Fruit fly (Drosophila melanogaster) whole organism, embryonic: ENCODE data around the gene JMJD5.

Source experiments
- Ada2b ChIP-seq: fragments of 200-800 bp; sonication (Bioruptor generic); IDR thresholded peaks from 2 replicates; pipeline ENCODE4 v1.3.6; 2022; ENCODE audit warnings: missing biosample characterization, missing genetic modification characterization
- Awh ChIP-seq: fragments of 200-800 bp; sonication (Bioruptor generic); IDR thresholded peaks from 2 replicates; pipeline ENCODE4, ENCODE4 v1.3.6; 2022; ENCODE audit warnings: missing biosample characterization, missing genetic modification characterization
- Bdp1 ChIP-seq: fragments of 200-800 bp; sonication (Bioruptor generic); optimal IDR thresholded peaks from 3 replicates; lab custom pipeline; 2016; ENCODE audit warnings: missing biosample characterization, missing genetic modification characterization
- CG10267 ChIP-seq: fragments of 200-800 bp; sonication (Bioruptor generic); optimal IDR thresholded peaks from 2 replicates; lab custom pipeline; 2018; ENCODE audit warnings: missing biosample characterization, mild to moderate bottlenecking, missing genetic modification characterization, moderate library complexity
- CG10321 ChIP-seq: fragments of 200-800 bp; sonication (Bioruptor generic); IDR thresholded peaks from 2 replicates; pipeline ENCODE4 v1.3.6; 2022; ENCODE audit warnings: missing biosample characterization, missing genetic modification characterization
- CG11247 ChIP-seq: fragments of 200-800 bp; sonication (Bioruptor generic); IDR thresholded peaks from 2 replicates; pipeline ENCODE4 v1.3.6; 2022; ENCODE audit warnings: missing biosample characterization, missing genetic modification characterization
- CG13296 ChIP-seq: fragments of 200-800 bp; sonication (Bioruptor generic); optimal IDR thresholded peaks from 3 replicates; lab custom pipeline; 2018; ENCODE audit warnings: missing biosample characterization, mild to moderate bottlenecking, missing genetic modification characterization
- CG14441 ChIP-seq: fragments of 200-800 bp; sonication (Bioruptor generic); IDR thresholded peaks from 2 replicates; pipeline ENCODE4 v1.3.6; 2022; ENCODE audit warnings: missing biosample characterization, missing genetic modification characterization
- CG14667 ChIP-seq: fragments of 200-800 bp; sonication (Bioruptor generic); IDR thresholded peaks from 2 replicates; pipeline ENCODE4 v1.3.6; 2022; ENCODE audit warnings: missing biosample characterization, missing genetic modification characterization
- CG15011 ChIP-seq: fragments of 200-800 bp; sonication (Bioruptor generic); optimal IDR thresholded peaks from 3 replicates; lab custom pipeline; 2018; ENCODE audit warnings: missing biosample characterization, mild to moderate bottlenecking, missing genetic modification characterization
- CG15269 ChIP-seq: fragments of 200-800 bp; sonication (Bioruptor generic); optimal IDR thresholded peaks from 2 replicates; lab custom pipeline; 2018; ENCODE audit warnings: missing biosample characterization, mild to moderate bottlenecking, missing genetic modification characterization, moderate library complexity
- CG1603 ChIP-seq: fragments of 200-800 bp; sonication (Bioruptor generic); optimal IDR thresholded peaks from 2 replicates; lab custom pipeline; 2019; ENCODE audit warnings: missing biosample characterization, mild to moderate bottlenecking, missing genetic modification characterization, moderate library complexity
- CG1792 ChIP-seq: fragments of 200-800 bp; sonication (Bioruptor generic); optimal IDR thresholded peaks from 2 replicates; lab custom pipeline; 2016; ENCODE audit warnings: missing biosample characterization, missing genetic modification characterization
- CG18476 ChIP-seq: fragments of 200-800 bp; sonication (Bioruptor generic); optimal IDR thresholded peaks from 2 replicates; lab custom pipeline; 2016; ENCODE audit warnings: missing biosample characterization, mild to moderate bottlenecking, missing genetic modification characterization
- CG18619 ChIP-seq: fragments of 200-800 bp; sonication (Bioruptor generic); optimal IDR thresholded peaks from 3 replicates; lab custom pipeline; 2017; ENCODE audit warnings: missing biosample characterization, mild to moderate bottlenecking, missing genetic modification characterization
- CG2678 ChIP-seq: fragments of 200-800 bp; sonication (Bioruptor generic); optimal IDR thresholded peaks from 3 replicates; lab custom pipeline; 2019; ENCODE audit warnings: missing biosample characterization, mild to moderate bottlenecking, missing genetic modification characterization, moderate library complexity
- CG33213 ChIP-seq: fragments of 200-800 bp; sonication (Bioruptor generic); optimal IDR thresholded peaks from 3 replicates; lab custom pipeline; 2016; ENCODE audit warnings: missing biosample characterization, missing genetic modification characterization
- CG4404 ChIP-seq: fragments of 200-800 bp; sonication (Bioruptor generic); IDR thresholded peaks from 2 replicates; pipeline ENCODE4 v1.3.6; 2022; ENCODE audit warnings: missing biosample characterization, missing genetic modification characterization
- CG4854 ChIP-seq: fragments of 200-800 bp; sonication (Bioruptor generic); optimal IDR thresholded peaks from 2 replicates; lab custom pipeline; 2016; ENCODE audit warnings: missing biosample characterization, missing genetic modification characterization, inconsistent platforms
- CG5953 ChIP-seq: fragments of 200-800 bp; sonication (Bioruptor generic); IDR thresholded peaks from 2 replicates; pipeline ENCODE4 v1.3.6; 2022; ENCODE audit warnings: missing biosample characterization, missing genetic modification characterization
- CG7928 ChIP-seq: fragments of 200-800 bp; sonication (Bioruptor generic); optimal IDR thresholded peaks from 2 replicates; lab custom pipeline; 2017; ENCODE audit warnings: missing biosample characterization, mild to moderate bottlenecking, missing genetic modification characterization
- CG9609 ChIP-seq: fragments of 200-800 bp; sonication (Bioruptor generic); optimal IDR thresholded peaks from 3 replicates; lab custom pipeline; 2016; ENCODE audit warnings: missing biosample characterization, missing genetic modification characterization
- CG9727 ChIP-seq: fragments of 200-800 bp; sonication (Bioruptor generic); optimal IDR thresholded peaks from 3 replicates; lab custom pipeline; 2017; ENCODE audit warnings: missing biosample characterization, mild to moderate bottlenecking, missing genetic modification characterization
- CHES-1-like ChIP-seq: fragments of 200-800 bp; sonication (Bioruptor generic); optimal IDR thresholded peaks from 2 replicates; lab custom pipeline; 2016; ENCODE audit warnings: missing biosample characterization, missing genetic modification characterization
- Fer3 ChIP-seq: fragments of 200-800 bp; sonication (Bioruptor generic); optimal IDR thresholded peaks from 2 replicates; lab custom pipeline; 2018; ENCODE audit warnings: missing biosample characterization, mild to moderate bottlenecking, missing genetic modification characterization, moderate library complexity
- HmgZ ChIP-seq: fragments of 200-800 bp; sonication (Bioruptor generic); optimal IDR thresholded peaks from 2 replicates; lab custom pipeline; 2018; ENCODE audit warnings: missing biosample characterization, mild to moderate bottlenecking, missing genetic modification characterization
- Lim3 ChIP-seq: fragments of 200-800 bp; sonication (Bioruptor generic); IDR thresholded peaks from 2 replicates; pipeline ENCODE4 v1.3.6; 2022; ENCODE audit warnings: missing biosample characterization, missing genetic modification characterization
- NC2α ChIP-seq: fragments of 200-800 bp; sonication (Bioruptor generic); optimal IDR thresholded peaks from 2 replicates; lab custom pipeline; 2016; ENCODE audit warnings: missing biosample characterization, missing genetic modification characterization
- Neu2 ChIP-seq: fragments of 200-800 bp; sonication (Bioruptor generic); optimal IDR thresholded peaks from 3 replicates; lab custom pipeline; 2016; ENCODE audit warnings: missing biosample characterization, missing genetic modification characterization, borderline replicate concordance
- Stat92E ChIP-seq, 3 experiments: fragments of >200 bp in 2 of 3; fragments of 200-800 bp in 1 of 3; sonication (Bioruptor generic) in 1 of 3; optimal IDR thresholded peaks; 2 replicates each; lab custom pipeline; 2017 to 2019; ENCODE audit warnings: missing biosample characterization in 3 of 3, missing genetic modification characterization in 3 of 3, mild to moderate bottlenecking in 1 of 3, moderate library complexity in 1 of 3
- aop ChIP-seq: fragments of 200-800 bp; sonication (Bioruptor generic); IDR thresholded peaks from 2 replicates; pipeline ENCODE4 v1.3.6; 2022; ENCODE audit warnings: missing biosample characterization, missing genetic modification characterization
- bbx ChIP-seq: fragments of 200-800 bp; sonication (Bioruptor generic); IDR thresholded peaks from 2 replicates; pipeline ENCODE4 v1.3.6; 2022; ENCODE audit warnings: missing biosample characterization, missing genetic modification characterization; ENCODE audit not compliant: partially characterized antibody
- ci ChIP-seq: fragments of 200-800 bp; sonication (Bioruptor generic); IDR thresholded peaks from 3 replicates; pipeline ENCODE4 v1.3.6; 2022; ENCODE audit warnings: missing biosample characterization, missing genetic modification characterization
- corto ChIP-seq: fragments of 200-800 bp; sonication (Bioruptor generic); optimal IDR thresholded peaks from 2 replicates; lab custom pipeline; 2016; ENCODE audit warnings: missing biosample characterization, mild to moderate bottlenecking, missing genetic modification characterization, moderate library complexity
- disco-r ChIP-seq: fragments of 200-800 bp; sonication (Bioruptor generic); optimal IDR thresholded peaks from 2 replicates; lab custom pipeline; 2016; ENCODE audit warnings: missing biosample characterization, missing genetic modification characterization
- ems ChIP-seq: fragments of 200-800 bp; sonication (Bioruptor generic); optimal IDR thresholded peaks from 3 replicates; lab custom pipeline; 2016; ENCODE audit warnings: missing biosample characterization, missing genetic modification characterization
- en ChIP-seq: fragments of 200-800 bp; sonication (Bioruptor generic); optimal IDR thresholded peaks from 2 replicates; lab custom pipeline; 2016; ENCODE audit warnings: missing biosample characterization, missing genetic modification characterization
- fd102C ChIP-seq: fragments of 200-800 bp; sonication (Bioruptor generic); optimal IDR thresholded peaks from 2 replicates; lab custom pipeline; 2018; ENCODE audit warnings: missing biosample characterization, mild to moderate bottlenecking, missing genetic modification characterization, moderate library complexity
- fd64A ChIP-seq: fragments of 200-800 bp; sonication (Bioruptor generic); optimal IDR thresholded peaks from 3 replicates; lab custom pipeline; 2018; ENCODE audit warnings: missing biosample characterization, mild to moderate bottlenecking, missing genetic modification characterization
- gsb-n ChIP-seq: fragments of 200-800 bp; sonication (Bioruptor generic); optimal IDR thresholded peaks from 3 replicates; lab custom pipeline; 2018; ENCODE audit warnings: missing biosample characterization, mild to moderate bottlenecking, missing genetic modification characterization
- hth ChIP-seq: fragments of >200 bp; optimal IDR thresholded peaks from 2 replicates; lab custom pipeline; 2017; ENCODE audit warnings: inconsistent platforms
- jing ChIP-seq: fragments of 200-800 bp; sonication (Bioruptor generic); optimal IDR thresholded peaks from 2 replicates; lab custom pipeline; 2018; ENCODE audit warnings: missing biosample characterization, mild to moderate bottlenecking, missing genetic modification characterization
- lola ChIP-seq, 3 experiments: fragments of >200 bp in 2 of 3; fragments of 200-800 bp in 1 of 3; sonication (Bioruptor generic) in 1 of 3; optimal IDR thresholded peaks; 2 replicates each; lab custom pipeline; 2017 to 2019; ENCODE audit warnings: missing biosample characterization in 3 of 3, missing genetic modification characterization in 3 of 3, mild to moderate bottlenecking in 1 of 3, moderate library complexity in 1 of 3
- mam ChIP-seq: fragments of 200-800 bp; sonication (Bioruptor generic); optimal IDR thresholded peaks from 3 replicates; lab custom pipeline; 2016; ENCODE audit warnings: missing biosample characterization, missing genetic modification characterization
- mld ChIP-seq: fragments of 200-800 bp; sonication (Bioruptor generic); IDR thresholded peaks from 3 replicates; pipeline ENCODE4 v1.3.6; 2022; ENCODE audit warnings: missing biosample characterization, missing genetic modification characterization; ENCODE audit not compliant: partially characterized antibody
- pb ChIP-seq: fragments of 200-800 bp; sonication (Bioruptor generic); optimal IDR thresholded peaks from 3 replicates; lab custom pipeline; 2016; ENCODE audit warnings: missing biosample characterization, missing genetic modification characterization
- run ChIP-seq: fragments of 200-800 bp; sonication (Bioruptor generic); optimal IDR thresholded peaks from 3 replicates; lab custom pipeline; 2018; ENCODE audit warnings: missing biosample characterization, mild to moderate bottlenecking, missing genetic modification characterization
- sd ChIP-seq: fragments of 200-800 bp; sonication (Bioruptor generic); optimal IDR thresholded peaks from 3 replicates; lab custom pipeline; 2018; ENCODE audit warnings: missing biosample characterization, mild to moderate bottlenecking, missing genetic modification characterization, moderate library complexity
- unc-4 ChIP-seq: fragments of 200-800 bp; sonication (Bioruptor generic); IDR thresholded peaks from 2 replicates; pipeline ENCODE4 v1.3.6; 2022; ENCODE audit warnings: missing biosample characterization, missing genetic modification characterization; ENCODE audit not compliant: partially characterized antibody
- vvl ChIP-seq: fragments of 200-800 bp; sonication (Bioruptor generic); IDR thresholded peaks from 2 replicates; pipeline ENCODE4 v1.3.6; 2022; ENCODE audit warnings: missing biosample characterization, missing genetic modification characterization
- wek ChIP-seq: fragments of 200-800 bp; sonication (Bioruptor generic); optimal IDR thresholded peaks from 3 replicates; lab custom pipeline; 2018; ENCODE audit warnings: missing biosample characterization, mild to moderate bottlenecking, missing genetic modification characterization, moderate library complexity

Gene JMJD5

DNA sequence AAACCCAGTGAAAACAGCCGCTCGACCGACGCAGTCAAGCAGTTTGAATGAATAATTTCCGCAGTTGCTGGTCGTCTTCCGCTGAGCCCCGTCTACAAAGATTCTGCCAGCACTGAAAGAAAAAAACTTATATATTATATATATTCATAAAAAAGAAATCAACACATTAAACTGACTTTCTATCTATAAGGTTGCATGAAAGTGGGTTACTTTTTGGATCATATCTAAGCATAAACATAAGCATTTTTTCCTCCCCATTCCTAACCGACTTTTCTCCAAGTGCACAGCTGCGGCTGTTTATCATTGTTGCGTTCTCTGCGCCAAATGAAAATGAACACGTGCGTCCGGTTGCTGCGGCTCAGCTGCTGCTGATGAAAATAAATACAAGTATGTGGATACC is 20.8 kb downstream of the JMJD5 start (continued):
- TF ChIP-seq CG15011 (GFP tag; lab: Kevin White, UChicago) (no peak), sd (tag; lab: Kevin White, UChicago) (peak; percentile 5), vvl (GFP tag; lab: Robert Waterston, UW) (peak; percentile 91), CG33213 (GFP tag; lab: Kevin White, UChicago) (no peak), CG10321 (no peak), CG7928 (no peak), gsb-n (peak; percentile 58), pb (no peak), CG18476 (GFP tag; lab: Kevin White, UChicago) (peak; percentile 11), CG4854 (peak; percentile 2), CHES-1-like (GFP tag; lab: Kevin White, UChicago) (no peak), CG2678 (tag; lab: Kevin White, UChicago) (peak; percentile 81), CG5953 (GFP tag; lab: Robert Waterston, UW) (peak; percentile 74), fd64A (no peak), CG1603 (tag; lab: Kevin White, UChicago) (peak; percentile 54), CG10267 (tag; lab: Kevin White, UChicago) (peak; percentile 57), wek (no peak), run (tag; lab: Kevin White, UChicago) (peak; percentile 53), Bdp1 (GFP tag; lab: Kevin White, UChicago) (no peak), CG14441 (GFP tag; lab: Robert Waterston, UW) (peak; percentile 78), CG14667 (GFP tag; lab: Robert Waterston, UW) (no peak; the same call in 1 of the 2 replicates), Stat92E (GFP tag; optimal IDR thresholded peaks at IDR 0.05; lab: Kevin White, UChicago) (no peak), ems (GFP tag; lab: Kevin White, UChicago) (peak; percentile 33), Awh (GFP tag; lab: Robert Waterston, UW) (peak; percentile 69), ci (peak; percentile 92), CG9609 (no peak), unc-4 (GFP tag; lab: Robert Waterston, UW) (no peak), CG1792 (GFP tag; lab: Kevin White, UChicago) (no peak), en (GFP tag; lab: Kevin White, UChicago) (no peak), Fer3 (tag; lab: Kevin White, UChicago) (peak; percentile 65), CG18619 (peak; percentile 48), fd102C (GFP tag; lab: Kevin White, UChicago) (no peak), jing (GFP tag; lab: Kevin White, UChicago) (peak; percentile 20), bbx (GFP tag; lab: Robert Waterston, UW) (no peak), NC2α (GFP tag; lab: Kevin White, UChicago) (no peak), hth (lab: Kevin White, UChicago) (no peak), CG11247 (GFP tag; lab: Robert Waterston, UW) (peak; percentile 68), disco-r (no peak), aop (GFP tag; lab: Robert Waterston, UW) (no peak), corto (GFP tag; lab: Kevin White, UChicago) (no peak), CG13296 (peak; percentile 69), Lim3 (GFP tag; lab: Robert Waterston, UW) (0 out of 2 replicates have a peak, but pooled peaks have one; percentile 28), CG15269 (tag; lab: Kevin White, UChicago) (peak; percentile 81), Ada2b (GFP tag; lab: Robert Waterston, UW) (peak; percentile 77), CG4404 (GFP tag; lab: Robert Waterston, UW) (peak; percentile 28; the same call in 1 of the 2 replicates), lola (GFP tag; optimal IDR thresholded peaks at IDR 0.05; lab: Kevin White, UChicago) (peak in 1 of 3 experiments; percentile 29), mam (peak; percentile 19), Neu2 (GFP tag; lab: Kevin White, UChicago) (no peak), mld (no peak), CG9727 (GFP tag; lab: Kevin White, UChicago) (peak; percentile 49), HmgZ (tag; lab: Kevin White, UChicago) (peak; percentile 39)
